Fruit fly (Drosophila melanogaster) whole organism, embryonic: ENCODE data around the gene CG44044.

Experiments
- Bdp1 ChIP-seq: fragments of 200-800 bp; sonication (Bioruptor generic); optimal IDR thresholded peaks from 3 replicates; lab custom pipeline; 2016; ENCODE audit warnings: missing biosample characterization, missing genetic modification characterization
- CG10209 ChIP-seq: fragments of 200-800 bp; sonication (Bioruptor generic); optimal IDR thresholded peaks from 3 replicates; lab custom pipeline; 2017; ENCODE audit warnings: missing biosample characterization, mild to moderate bottlenecking, missing genetic modification characterization, missing genetic modification reagents
- CG11504 ChIP-seq: fragments of 200-800 bp; sonication (Bioruptor generic); optimal IDR thresholded peaks from 3 replicates; lab custom pipeline; 2019; ENCODE audit warnings: missing biosample characterization, mild to moderate bottlenecking, missing genetic modification characterization, moderate library complexity
- CG12104 ChIP-seq: fragments of 200-800 bp; sonication (Bioruptor generic); optimal IDR thresholded peaks from 3 replicates; lab custom pipeline; 2016; ENCODE audit warnings: missing biosample characterization, missing genetic modification characterization
- CG12219 ChIP-seq: fragments of 200-800 bp; sonication (Bioruptor generic); optimal IDR thresholded peaks from 3 replicates; lab custom pipeline; 2018; ENCODE audit warnings: missing biosample characterization, mild to moderate bottlenecking, missing genetic modification characterization
- CG14014 ChIP-seq: fragments of 200-800 bp; sonication (Bioruptor generic); IDR thresholded peaks from 2 replicates; pipeline ENCODE4 v1.3.6; 2022; ENCODE audit warnings: missing biosample characterization, missing genetic modification characterization
- CG1529 ChIP-seq: fragments of 200-800 bp; sonication (Bioruptor generic); optimal IDR thresholded peaks from 3 replicates; lab custom pipeline; 2018; ENCODE audit warnings: missing biosample characterization, missing genetic modification characterization
- CG15696 ChIP-seq: fragments of 200-800 bp; sonication (Bioruptor generic); optimal IDR thresholded peaks from 2 replicates; lab custom pipeline; 2019; ENCODE audit warnings: missing biosample characterization, mild to moderate bottlenecking, missing genetic modification characterization, moderate library complexity
- CG16815 ChIP-seq: fragments of 200-800 bp; sonication (Bioruptor generic); optimal IDR thresholded peaks from 3 replicates; lab custom pipeline; 2017; ENCODE audit warnings: missing biosample characterization, mild to moderate bottlenecking, missing genetic modification characterization
- CG17186 ChIP-seq: fragments of 200-800 bp; sonication (Bioruptor generic); optimal IDR thresholded peaks from 3 replicates; lab custom pipeline; 2017; ENCODE audit warnings: missing biosample characterization, missing genetic modification reagents, missing genetic modification characterization
- CG17361 ChIP-seq: fragments of 200-800 bp; sonication (Bioruptor generic); IDR thresholded peaks from 3 replicates; pipeline ENCODE4 v1.3.6; 2022; ENCODE audit warnings: missing biosample characterization, missing genetic modification characterization
- CG17802 ChIP-seq: fragments of 200-800 bp; sonication (Bioruptor generic); optimal IDR thresholded peaks from 2 replicates; lab custom pipeline; 2018; ENCODE audit warnings: missing biosample characterization, mild to moderate bottlenecking, missing genetic modification characterization, moderate library complexity
- CG17829 ChIP-seq: fragments of 200-800 bp; optimal IDR thresholded peaks from 2 replicates; lab custom pipeline; 2019; ENCODE audit warnings: missing biosample characterization, mild to moderate bottlenecking, missing genetic modification characterization, moderate library complexity
- CG2875 ChIP-seq: fragments of 200-800 bp; sonication (Bioruptor generic); optimal IDR thresholded peaks from 2 replicates; lab custom pipeline; 2017; ENCODE audit warnings: missing biosample characterization, mild to moderate bottlenecking, missing genetic modification characterization, missing genetic modification reagents
- CG3847 ChIP-seq: fragments of 200-800 bp; sonication (Bioruptor generic); IDR thresholded peaks from 2 replicates; pipeline ENCODE4 v1.3.6; 2022; ENCODE audit warnings: missing biosample characterization, missing genetic modification characterization
- CG3995 ChIP-seq: fragments of 200-800 bp; sonication (Bioruptor generic); optimal IDR thresholded peaks from 3 replicates; lab custom pipeline; 2016; ENCODE audit warnings: missing biosample characterization, missing genetic modification characterization
- CG6854 ChIP-seq: fragments of 200-800 bp; sonication (Bioruptor generic); optimal IDR thresholded peaks from 3 replicates; lab custom pipeline; 2017; ENCODE audit warnings: missing biosample characterization, mild to moderate bottlenecking, missing genetic modification characterization
- CG7372 ChIP-seq: fragments of 200-800 bp; sonication (Bioruptor generic); IDR thresholded peaks from 2 replicates; pipeline ENCODE4 v1.3.6; 2022; ENCODE audit warnings: missing biosample characterization, missing genetic modification characterization
- CG7745 ChIP-seq: fragments of 200-800 bp; sonication (Bioruptor generic); optimal IDR thresholded peaks from 2 replicates; lab custom pipeline; 2018; ENCODE audit warnings: missing biosample characterization, mild to moderate bottlenecking, missing genetic modification characterization, moderate library complexity
- CG9609 ChIP-seq: fragments of 200-800 bp; sonication (Bioruptor generic); optimal IDR thresholded peaks from 3 replicates; lab custom pipeline; 2016; ENCODE audit warnings: missing biosample characterization, missing genetic modification characterization
- Doc3 ChIP-seq: fragments of 200-800 bp; sonication (Bioruptor generic); IDR thresholded peaks from 3 replicates; pipeline ENCODE4 v1.3.6; 2022; ENCODE audit warnings: missing biosample characterization, missing genetic modification characterization; ENCODE audit not compliant: partially characterized antibody
- Dp ChIP-seq: fragments of 200-800 bp; sonication (Bioruptor generic); optimal IDR thresholded peaks from 2 replicates; lab custom pipeline; 2018; ENCODE audit warnings: missing biosample characterization, mild to moderate bottlenecking, missing genetic modification characterization, moderate library complexity
- HLH4C ChIP-seq: fragments of 200-800 bp; sonication (Bioruptor generic); IDR thresholded peaks from 3 replicates; pipeline ENCODE4 v1.3.6; 2022; ENCODE audit warnings: missing biosample characterization, missing genetic modification characterization; ENCODE audit not compliant: partially characterized antibody
- Hand ChIP-seq: fragments of 200-800 bp; sonication (Bioruptor generic); optimal IDR thresholded peaks from 2 replicates; lab custom pipeline; 2017; ENCODE audit warnings: mild to moderate bottlenecking, missing biosample characterization, missing genetic modification reagents, missing genetic modification characterization
- HmgD ChIP-seq: fragments of 200-800 bp; sonication (Bioruptor generic); optimal IDR thresholded peaks from 3 replicates; lab custom pipeline; 2016; ENCODE audit warnings: missing biosample characterization, missing genetic modification characterization
- Neu2 ChIP-seq: fragments of 200-800 bp; sonication (Bioruptor generic); optimal IDR thresholded peaks from 3 replicates; lab custom pipeline; 2016; ENCODE audit warnings: missing biosample characterization, missing genetic modification characterization, borderline replicate concordance
- NfI ChIP-seq: fragments of 200-800 bp; sonication (Bioruptor generic); optimal IDR thresholded peaks from 3 replicates; lab custom pipeline; 2018; ENCODE audit warnings: missing biosample characterization, mild to moderate bottlenecking, missing genetic modification characterization, moderate library complexity
- Pdp1 ChIP-seq, 2 experiments: fragments of 200-800 bp; sonication (Bioruptor generic); optimal IDR thresholded peaks; 3 replicates each; lab custom pipeline; 2016; ENCODE audit warnings: missing biosample characterization in 2 of 2, missing genetic modification characterization in 2 of 2, mild to moderate bottlenecking in 1 of 2, moderate library complexity in 1 of 2
- Six4 ChIP-seq: fragments of 200-800 bp; sonication (Bioruptor generic); optimal IDR thresholded peaks from 2 replicates; lab custom pipeline; 2016; ENCODE audit warnings: missing biosample characterization, missing genetic modification characterization
- Sox100B ChIP-seq: fragments of 200-800 bp; sonication (Bioruptor generic); optimal IDR thresholded peaks from 3 replicates; lab custom pipeline; 2018; ENCODE audit warnings: missing biosample characterization, mild to moderate bottlenecking, missing genetic modification characterization
- Ssrp ChIP-seq: fragments of 200-800 bp; sonication (Bioruptor generic); optimal IDR thresholded peaks from 2 replicates; lab custom pipeline; 2018; ENCODE audit warnings: missing biosample characterization, mild to moderate bottlenecking, missing genetic modification characterization, moderate library complexity
- ab ChIP-seq: fragments of 200-800 bp; sonication (Bioruptor generic); optimal IDR thresholded peaks from 2 replicates; lab custom pipeline; 2016; ENCODE audit warnings: missing biosample characterization, missing genetic modification characterization
- ash1 ChIP-seq: fragments of 200-800 bp; sonication (Bioruptor generic); optimal IDR thresholded peaks from 2 replicates; lab custom pipeline; 2018; ENCODE audit warnings: missing biosample characterization, mild to moderate bottlenecking, missing genetic modification characterization
- az2 ChIP-seq: fragments of 200-800 bp; sonication (Bioruptor generic); optimal IDR thresholded peaks from 3 replicates; lab custom pipeline; 2016; ENCODE audit warnings: missing biosample characterization, missing genetic modification characterization
- bab2 ChIP-seq: fragments of 200-800 bp; sonication (Bioruptor generic); optimal IDR thresholded peaks from 2 replicates; lab custom pipeline; 2016; ENCODE audit warnings: missing biosample characterization, missing genetic modification characterization
- dmrt11E ChIP-seq: fragments of 200-800 bp; sonication (Bioruptor generic); optimal IDR thresholded peaks from 3 replicates; lab custom pipeline; 2018; ENCODE audit warnings: missing biosample characterization, mild to moderate bottlenecking, missing genetic modification characterization, moderate library complexity
- gce ChIP-seq: fragments of 200-800 bp; sonication (Bioruptor generic); IDR thresholded peaks from 3 replicates; pipeline ENCODE4 v1.3.6; 2022; ENCODE audit warnings: missing biosample characterization, missing genetic modification characterization
- grau ChIP-seq: fragments of 200-800 bp; optimal IDR thresholded peaks from 3 replicates; lab custom pipeline; 2019; ENCODE audit warnings: missing biosample characterization, mild to moderate bottlenecking, missing genetic modification characterization, moderate library complexity
- hb ChIP-seq: fragments of 200-800 bp; sonication (Bioruptor generic); IDR thresholded peaks from 3 replicates; pipeline ENCODE4 v1.3.6; 2022; ENCODE audit warnings: missing biosample characterization, missing genetic modification characterization; ENCODE audit not compliant: partially characterized antibody
- lmd ChIP-seq: fragments of 200-800 bp; sonication (Bioruptor generic); IDR thresholded peaks from 2 replicates; pipeline ENCODE4 v1.3.6; 2022; ENCODE audit warnings: missing biosample characterization, missing genetic modification characterization
- maf-S ChIP-seq: fragments of 200-800 bp; sonication (Bioruptor generic); optimal IDR thresholded peaks from 2 replicates; lab custom pipeline; 2016; ENCODE audit warnings: missing biosample characterization, missing genetic modification characterization
- mam ChIP-seq: fragments of 200-800 bp; sonication (Bioruptor generic); optimal IDR thresholded peaks from 3 replicates; lab custom pipeline; 2016; ENCODE audit warnings: missing biosample characterization, missing genetic modification characterization
- onecut ChIP-seq: fragments of 200-800 bp; sonication (Bioruptor generic); IDR thresholded peaks from 2 replicates; pipeline ENCODE4 v1.3.6; 2022; ENCODE audit warnings: missing biosample characterization, missing genetic modification characterization
- pnt ChIP-seq: fragments of 200-800 bp; sonication (Bioruptor generic); optimal IDR thresholded peaks from 3 replicates; lab custom pipeline; 2016; ENCODE audit warnings: missing biosample characterization, missing genetic modification characterization
- prd ChIP-seq, 3 experiments: fragments of >200 bp in 2 of 3; fragments of 200-800 bp in 1 of 3; sonication (Bioruptor generic) in 1 of 3; optimal IDR thresholded peaks in 2 of 3; IDR thresholded peaks in 1 of 3; 2 replicates in 2 of 3; 3 replicates in 1 of 3; pipeline versions ENCODE4 v1.3.6 to Lab custom; 2017 to 2022; ENCODE audit warnings: missing biosample characterization in 1 of 3, missing genetic modification characterization in 1 of 3
- pzg ChIP-seq: fragments of 200-800 bp; sonication (Bioruptor generic); optimal IDR thresholded peaks from 3 replicates; lab custom pipeline; 2018; ENCODE audit warnings: missing biosample characterization, mild to moderate bottlenecking, missing genetic modification characterization, moderate library complexity
- ranshi ChIP-seq: fragments of 200-800 bp; sonication (Bioruptor generic); IDR thresholded peaks from 2 replicates; pipeline ENCODE4 v1.3.6; 2022; ENCODE audit warnings: missing biosample characterization, missing genetic modification characterization
- tll ChIP-seq, 2 experiments: fragments of 200-800 bp in 1 of 2; fragments of >200 bp in 1 of 2; sonication (Bioruptor generic) in 1 of 2; optimal IDR thresholded peaks; 2 replicates each; lab custom pipeline; 2017 to 2019; ENCODE audit warnings: missing biosample characterization in 2 of 2, missing genetic modification characterization in 2 of 2, mild to moderate bottlenecking in 1 of 2, moderate library complexity in 1 of 2
- toy ChIP-seq: fragments of 200-800 bp; sonication (Bioruptor generic); IDR thresholded peaks from 2 replicates; pipeline ENCODE4 v1.3.6; 2022; ENCODE audit warnings: missing biosample characterization, missing genetic modification characterization
- zfh1 ChIP-seq: fragments of 200-800 bp; sonication (Bioruptor generic); IDR thresholded peaks from 3 replicates; pipeline ENCODE4 v1.3.6; 2022; ENCODE audit warnings: missing biosample characterization, missing genetic modification characterization

CG44044 gene

dm6 chr3R:16337053-16337385 is 15.4 kb downstream of the CG44044 start (continued):
- peak; percentile 83 for TF ChIP-seq CG17829 (tag; lab: Kevin White, UChicago)
- TF ChIP-seq grau (tag; lab: Kevin White, UChicago) = peak; percentile 43
- peak; percentile 32 for TF ChIP-seq CG10209 (GFP tag; lab: Kevin White, UChicago)
- peak; percentile 42 for TF ChIP-seq Bdp1 (GFP tag; lab: Kevin White, UChicago)
- TF ChIP-seq CG2875 = peak; percentile 53
- no peak for TF ChIP-seq Doc3 (GFP tag; lab: Robert Waterston, UW)
- no peak for TF ChIP-seq pzg (GFP tag; lab: Kevin White, UChicago)
- peak; percentile 55 for TF ChIP-seq CG9609 (GFP tag; lab: Kevin White, UChicago)
- TF ChIP-seq onecut (GFP tag; lab: Robert Waterston, UW) = no peak
- peak; percentile 29; the same call in 1 of the 3 replicates for TF ChIP-seq CG17361 (GFP tag; lab: Robert Waterston, UW)
- no peak for TF ChIP-seq bab2
- TF ChIP-seq NfI (GFP tag; lab: Kevin White, UChicago) = no peak
- TF ChIP-seq hb = no peak
- peak; percentile 74 for TF ChIP-seq Six4
- peak; percentile 93 for TF ChIP-seq dmrt11E (tag; lab: Kevin White, UChicago)
- TF ChIP-seq CG12219 = peak; percentile 48
- 0 out of 2 replicates have a peak, but pooled peaks have one; percentile 50 for TF ChIP-seq ranshi
- TF ChIP-seq toy (GFP tag; lab: Robert Waterston, UW) = no peak
- TF ChIP-seq Neu2 (GFP tag; lab: Kevin White, UChicago) = peak; percentile 71
- no peak for TF ChIP-seq CG7372 (GFP tag; lab: Robert Waterston, UW)
- no peak for TF ChIP-seq HLH4C
- TF ChIP-seq az2 (GFP tag; lab: Kevin White, UChicago) = peak; percentile 62
- no peak for TF ChIP-seq gce (GFP tag; lab: Robert Waterston, UW)
- peak; percentile 15 for TF ChIP-seq mam (GFP tag; lab: Kevin White, UChicago)
- TF ChIP-seq CG15696 (tag; lab: Kevin White, UChicago) = peak; percentile 88
- no peak for TF ChIP-seq CG14014
- peak; percentile 63 for TF ChIP-seq pnt
- no peak for TF ChIP-seq CG6854
- peak; percentile 60 for TF ChIP-seq lmd
- TF ChIP-seq Sox100B (GFP tag; lab: Kevin White, UChicago) = no peak
- no peak for TF ChIP-seq Dp
- TF ChIP-seq tll (GFP tag; optimal IDR thresholded peaks at IDR 0.05; lab: Kevin White, UChicago) = peak in 1 of 2 experiments; percentile 66
- TF ChIP-seq ab (GFP tag; lab: Kevin White, UChicago) = no peak
- TF ChIP-seq CG16815 (GFP tag; lab: Kevin White, UChicago) = peak; percentile 77
- TF ChIP-seq CG3995 = no peak
- peak; percentile 40 for TF ChIP-seq CG12104 (GFP tag; lab: Kevin White, UChicago)
- TF ChIP-seq CG17802 (tag; lab: Kevin White, UChicago) = no peak
- TF ChIP-seq Hand (GFP tag; lab: Kevin White, UChicago) = no peak
- TF ChIP-seq CG17186 (GFP tag; lab: Kevin White, UChicago) = no peak
- TF ChIP-seq HmgD (GFP tag; lab: Kevin White, UChicago) = peak; percentile 20
- TF ChIP-seq Pdp1 (GFP tag; optimal IDR thresholded peaks at IDR 0.05; lab: Kevin White, UChicago) = peak; percentile 55 to 58
- 0 out of 2 replicates have a peak, but pooled peaks have one; percentile 6 for TF ChIP-seq CG3847 (GFP tag; lab: Robert Waterston, UW)
- TF ChIP-seq CG7745 (tag; lab: Kevin White, UChicago) = peak; percentile 65
- TF ChIP-seq CG11504 (tag; lab: Kevin White, UChicago) = peak; percentile 37
- TF ChIP-seq ash1 (GFP tag; lab: Kevin White, UChicago) = no peak
- peak; percentile 60 for TF ChIP-seq Ssrp (tag; lab: Kevin White, UChicago)
- TF ChIP-seq CG1529 = peak; percentile 2
- no peak for TF ChIP-seq maf-S
- peak; percentile 82 for TF ChIP-seq zfh1 (GFP tag; lab: Robert Waterston, UW)
- no peak for TF ChIP-seq prd (optimal IDR thresholded peaks at IDR 0.05; lab: Kevin White, UChicago)
- TF ChIP-seq prd (GFP tag; IDR thresholded peaks at IDR 0.05; lab: Robert Waterston, UW) = peak; percentile 90
